Worm (Caenorhabditis elegans) whole organism, young adult: ENCODE results near the gene dmsr-4.

Source experiments
- B0035.1 ChIP-seq: sonication (generic microtip); optimal IDR thresholded peaks from 2 replicates; lab custom pipeline; 2016; ENCODE audit warnings: missing genetic modification characterization, mild to moderate bottlenecking, missing compliant biosample characterization, missing genotype, missing genetic modification reagents
- C06A6.2 ChIP-seq: fragments of 200-800 bp; sonication (Bioruptor generic); conservative IDR thresholded peaks from 2 replicates; pipeline ENCODE4 v1.3.6; 2022; ENCODE audit warnings: missing genetic modification characterization, missing compliant biosample characterization
- C17E4.6 ChIP-seq: fragments of 200-800 bp; sonication (Bioruptor generic); IDR thresholded peaks from 2 replicates; pipeline ENCODE4 v1.3.6; 2022; ENCODE audit warnings: missing genetic modification reagents, missing genetic modification characterization, missing compliant biosample characterization
- D2030.7 ChIP-seq: fragments of 200-800 bp; sonication (Bioruptor generic); IDR thresholded peaks from 2 replicates; pipeline ENCODE4 v1.3.6; 2022; ENCODE audit warnings: missing genetic modification reagents, missing genetic modification characterization, missing compliant biosample characterization
- F49E8.2 ChIP-seq: sonication (generic microtip); optimal IDR thresholded peaks from 3 replicates; lab custom pipeline; 2017; ENCODE audit warnings: missing genetic modification characterization, mild to moderate bottlenecking, missing compliant biosample characterization, antibody characterized with exemption, moderate library complexity; ENCODE audit not compliant: insufficient read depth
- F52B5.7 ChIP-seq: sonication (generic microtip); optimal IDR thresholded peaks from 2 replicates; lab custom pipeline; 2016; ENCODE audit warnings: mild to moderate bottlenecking, missing genetic modification characterization, missing compliant biosample characterization
- F55B11.4 ChIP-seq: sonication (generic microtip); optimal IDR thresholded peaks from 2 replicates; lab custom pipeline; 2016; ENCODE audit warnings: missing compliant biosample characterization, missing genetic modification characterization, borderline replicate concordance; ENCODE audit not compliant: insufficient read depth
- K12H6.12 ChIP-seq: fragments of 200-800 bp; sonication (Bioruptor generic); optimal IDR thresholded peaks from 2 replicates; lab custom pipeline; 2018; ENCODE audit warnings: mild to moderate bottlenecking, missing genetic modification characterization, missing compliant biosample characterization
- T26A5.8 ChIP-seq: sonication (generic microtip); optimal IDR thresholded peaks from 2 replicates; lab custom pipeline; 2016; ENCODE audit warnings: missing genetic modification characterization, missing compliant biosample characterization
- Y53F4B.3 ChIP-seq: fragments of 200-800 bp; sonication (Bioruptor generic); IDR thresholded peaks from 2 replicates; pipeline ENCODE4 v1.3.6; 2022; ENCODE audit warnings: missing genetic modification reagents, missing genetic modification characterization, missing compliant biosample characterization
- Y56A3A.18 ChIP-seq: fragments of 200-800 bp; sonication (Bioruptor generic); IDR thresholded peaks from 2 replicates; pipeline ENCODE4 v1.3.6; 2022; ENCODE audit warnings: missing genetic modification reagents, missing genetic modification characterization, missing compliant biosample characterization
- Y67H2A.10 ChIP-seq: fragments of 200-800 bp; sonication (Bioruptor generic); conservative IDR thresholded peaks from 2 replicates; pipeline ENCODE4 v1.3.6; 2022; ENCODE audit warnings: missing genetic modification reagents, missing genetic modification characterization, missing compliant biosample characterization
- ZK185.1 ChIP-seq: sonication (generic microtip); optimal IDR thresholded peaks from 2 replicates; lab custom pipeline; 2016; ENCODE audit warnings: mild to moderate bottlenecking, missing genetic modification characterization, missing compliant biosample characterization; ENCODE audit not compliant: poor library complexity, severe bottlenecking
- aptf-3 ChIP-seq: fragments of 200-800 bp; sonication (Bioruptor generic); IDR thresholded peaks from 2 replicates; pipeline ENCODE4 v1.3.6; 2022; ENCODE audit warnings: missing genetic modification characterization, missing compliant biosample characterization
- athp-1 ChIP-seq: sonication (generic microtip); optimal IDR thresholded peaks from 2 replicates; lab custom pipeline; 2017; ENCODE audit warnings: mild to moderate bottlenecking, missing genetic modification characterization, missing compliant biosample characterization
- bed-1 ChIP-seq: fragments of 200-800 bp; sonication (Bioruptor generic); IDR thresholded peaks from 2 replicates; pipeline ENCODE4 v1.3.6; 2022; ENCODE audit warnings: missing genetic modification reagents, missing genetic modification characterization, missing compliant biosample characterization
- bed-2 ChIP-seq: fragments of 200-800 bp; sonication (Bioruptor generic); IDR thresholded peaks from 2 replicates; pipeline ENCODE4 v1.3.6; 2022; ENCODE audit warnings: missing genetic modification reagents, missing genetic modification characterization, missing compliant biosample characterization
- ccch-3 ChIP-seq: fragments of 200-800 bp; sonication (Bioruptor generic); optimal IDR thresholded peaks from 2 replicates; lab custom pipeline; 2018; ENCODE audit warnings: mild to moderate bottlenecking, missing genetic modification characterization, missing compliant biosample characterization
- cebp-1 ChIP-seq, 2 experiments: fragments of 200-800 bp in 1 of 2; sonication (Bioruptor generic) in 1 of 2; sonication (generic microtip) in 1 of 2; IDR thresholded peaks in 1 of 2; optimal IDR thresholded peaks in 1 of 2; 2 replicates each; pipeline versions ENCODE4 v1.3.6 to Lab custom; 2017 to 2022; ENCODE audit warnings: missing compliant biosample characterization in 2 of 2, missing genetic modification characterization in 2 of 2, mild to moderate bottlenecking in 1 of 2, missing genetic modification reagents in 1 of 2, moderate library complexity in 1 of 2
- ceh-100 ChIP-seq: fragments of 200-800 bp; sonication (Bioruptor generic); IDR thresholded peaks from 2 replicates; pipeline ENCODE4 v1.3.6; 2022; ENCODE audit warnings: missing genetic modification reagents, missing genetic modification characterization, missing compliant biosample characterization
- ceh-58 ChIP-seq: fragments of 200-800 bp; sonication (Bioruptor generic); IDR thresholded peaks from 2 replicates; pipeline ENCODE4 v1.3.6; 2022; ENCODE audit warnings: missing genetic modification characterization, missing compliant biosample characterization
- die-1 ChIP-seq: sonication (generic microtip); optimal IDR thresholded peaks from 2 replicates; lab custom pipeline; 2016; ENCODE audit warnings: missing genotype, mild to moderate bottlenecking, missing genetic modification characterization, missing compliant biosample characterization
- dpff-1 ChIP-seq: sonication (generic microtip); optimal IDR thresholded peaks from 2 replicates; lab custom pipeline; 2017; ENCODE audit warnings: mild to moderate bottlenecking, missing genetic modification characterization, missing compliant biosample characterization
- efl-1 ChIP-seq: fragments of 150-350 bp; optimal IDR thresholded peaks from 2 replicates; lab custom pipeline; 2014; ENCODE audit warnings: missing biosample characterization, missing genetic modification reagents, missing genetic modification characterization
- lag-1 ChIP-seq: fragments of 200-800 bp; sonication (Bioruptor generic); IDR thresholded peaks from 2 replicates; pipeline ENCODE4 v1.3.6; 2022; ENCODE audit warnings: missing genetic modification reagents, missing genetic modification characterization, missing compliant biosample characterization
- lin-54 ChIP-seq: fragments of 200-800 bp; sonication (Bioruptor generic); optimal IDR thresholded peaks from 2 replicates; lab custom pipeline; 2018; ENCODE audit warnings: mild to moderate bottlenecking, missing genetic modification characterization, missing compliant biosample characterization
- lir-1 ChIP-seq: fragments of 200-800 bp; sonication (Bioruptor generic); conservative IDR thresholded peaks from 2 replicates; pipeline ENCODE4 v1.3.6; 2022; ENCODE audit warnings: missing genetic modification reagents, missing genetic modification characterization, missing compliant biosample characterization
- lsl-1 ChIP-seq: fragments of 200-800 bp; sonication (Bioruptor generic); optimal IDR thresholded peaks from 2 replicates; lab custom pipeline; 2018; ENCODE audit warnings: mild to moderate bottlenecking, missing genetic modification characterization, moderate library complexity, missing compliant biosample characterization
- madf-3 ChIP-seq: fragments of 200-800 bp; sonication (Bioruptor generic); IDR thresholded peaks from 2 replicates; pipeline ENCODE4 v1.3.6; 2022; ENCODE audit warnings: missing genetic modification reagents, missing genetic modification characterization, missing compliant biosample characterization
- madf-8 ChIP-seq: fragments of 200-800 bp; sonication (Bioruptor generic); conservative IDR thresholded peaks from 2 replicates; pipeline ENCODE4 v1.3.6; 2022; ENCODE audit warnings: missing genetic modification reagents, missing genetic modification characterization, missing compliant biosample characterization
- mes-4 ChIP-seq: sonication (generic microtip); optimal IDR thresholded peaks from 2 replicates; lab custom pipeline; 2016; ENCODE audit warnings: missing genotype, missing genetic modification characterization, missing compliant biosample characterization
- nfyb-1 ChIP-seq: fragments of 200-800 bp; sonication (Bioruptor generic); IDR thresholded peaks from 2 replicates; pipeline ENCODE4 v1.3.6; 2022; ENCODE audit warnings: missing genetic modification reagents, missing genetic modification characterization, missing compliant biosample characterization
- nhr-90 ChIP-seq: sonication (generic microtip); optimal IDR thresholded peaks from 2 replicates; lab custom pipeline; 2016; ENCODE audit warnings: missing genotype, mild to moderate bottlenecking, missing genetic modification characterization, missing compliant biosample characterization
- sea-2 ChIP-seq: fragments of 200-800 bp; sonication (Bioruptor generic); IDR thresholded peaks from 2 replicates; pipeline ENCODE4 v1.3.6; 2022; ENCODE audit warnings: missing genetic modification characterization, missing compliant biosample characterization
- snpc-4 ChIP-seq, 5 experiments: fragments of 150-350 bp in 1 of 5; sonication (generic microtip) in 4 of 5; optimal IDR thresholded peaks; 2 replicates each; lab custom pipeline; 2014 to 2018; ENCODE audit warnings: missing genetic modification characterization in 5 of 5, missing biosample characterization in 3 of 5, antibody characterized with exemption in 2 of 5, mild to moderate bottlenecking in 2 of 5, missing compliant biosample characterization in 2 of 5, missing genotype in 2 of 5, moderate library complexity in 2 of 5, missing genetic modification reagents in 1 of 5
- somi-1 ChIP-seq: fragments of 200-800 bp; sonication (Bioruptor generic); optimal IDR thresholded peaks from 2 replicates; lab custom pipeline; 2018; ENCODE audit warnings: mild to moderate bottlenecking, missing genetic modification characterization, missing compliant biosample characterization
- sptf-2 ChIP-seq: fragments of 200-800 bp; sonication (Bioruptor generic); optimal IDR thresholded peaks from 2 replicates; lab custom pipeline; 2018; ENCODE audit warnings: mild to moderate bottlenecking, missing genetic modification characterization, missing compliant biosample characterization
- zim-3 ChIP-seq: sonication (generic microtip); optimal IDR thresholded peaks from 2 replicates; lab custom pipeline; 2017; ENCODE audit warnings: mild to moderate bottlenecking, missing genetic modification characterization, moderate library complexity, missing compliant biosample characterization
- ztf-28 ChIP-seq: fragments of 200-800 bp; sonication (Bioruptor generic); IDR thresholded peaks from 2 replicates; pipeline ENCODE4 v1.3.6; 2022; ENCODE audit warnings: missing genetic modification reagents, missing genetic modification characterization, missing compliant biosample characterization
- ztf-3 ChIP-seq: fragments of 200-800 bp; sonication (Bioruptor generic); optimal IDR thresholded peaks from 2 replicates; lab custom pipeline; 2018; ENCODE audit warnings: mild to moderate bottlenecking, missing genetic modification characterization, missing compliant biosample characterization

Gene dmsr-4

DNA sequence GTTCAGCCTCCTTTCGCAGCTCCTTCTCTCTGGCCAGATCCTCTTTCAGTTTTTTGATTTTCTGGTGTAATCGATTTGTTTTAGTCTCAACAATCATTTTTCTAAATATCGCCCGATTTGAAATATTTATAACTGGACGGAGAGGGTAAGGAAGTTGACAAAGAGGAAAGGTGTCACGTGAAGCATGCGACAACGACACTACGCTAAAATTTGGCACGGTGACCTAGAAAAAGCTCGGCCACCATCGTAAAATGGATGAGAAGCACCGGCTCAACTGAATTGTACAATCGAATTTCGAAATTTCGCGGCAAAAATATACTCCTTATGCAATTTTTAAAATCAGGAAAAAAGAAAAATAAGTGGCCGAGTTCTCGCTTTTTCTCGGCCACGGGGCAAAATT lies 28.4 kb upstream of the dmsr-4 start, which contains the start of gene C03H5.5:
TSS of gene C03H5.5 (minus strand) at position 101 of the 400 bp plus-strand sequence.
- no peak for TF ChIP-seq sea-2 (GFP tag; lab: Robert Waterston, UW)
- no peak for TF ChIP-seq C06A6.2
- TF ChIP-seq snpc-4 (GFP tag; optimal IDR thresholded peaks at IDR 0.05; lab: Kevin White, UChicago): no peak
- no peak for TF ChIP-seq snpc-4 (tag; optimal IDR thresholded peaks at IDR 0.05; lab: Kevin White, UChicago)
- no peak for TF ChIP-seq lin-54 (GFP tag; lab: Kevin White, UChicago)
- no peak for TF ChIP-seq F55B11.4 (tag; lab: Kevin White, UChicago)
- no peak for TF ChIP-seq T26A5.8 (tag; lab: Kevin White, UChicago)
- TF ChIP-seq K12H6.12 (tag; lab: Kevin White, UChicago): no peak
- TF ChIP-seq lir-1 (GFP tag; lab: Robert Waterston, UW): no peak
- TF ChIP-seq mes-4: no peak

- TF ChIP-seq zim-3 (tag; lab: Kevin White, UChicago) (no peak), lag-1 (GFP tag; lab: Robert Waterston, UW) (no peak), cebp-1 (GFP tag; IDR thresholded peaks at IDR 0.05; lab: Robert Waterston, UW) (no peak), cebp-1 (tag; optimal IDR thresholded peaks at IDR 0.05; lab: Kevin White, UChicago) (no peak), ceh-58 (no peak), F52B5.7 (tag; lab: Kevin White, UChicago) (no peak), ztf-28 (GFP tag; lab: Robert Waterston, UW) (no peak), D2030.7 (no peak), nfyb-1 (no peak), K12H6.12 (tag; lab: Kevin White, UChicago) (no peak)
Measured at ce11 chrII:379935-380334, 23.1 kb upstream of the dmsr-4 start, which contains the start of gene C03H5.7. TSS of gene C03H5.7 (plus strand) at chrII:380235.

DNA sequence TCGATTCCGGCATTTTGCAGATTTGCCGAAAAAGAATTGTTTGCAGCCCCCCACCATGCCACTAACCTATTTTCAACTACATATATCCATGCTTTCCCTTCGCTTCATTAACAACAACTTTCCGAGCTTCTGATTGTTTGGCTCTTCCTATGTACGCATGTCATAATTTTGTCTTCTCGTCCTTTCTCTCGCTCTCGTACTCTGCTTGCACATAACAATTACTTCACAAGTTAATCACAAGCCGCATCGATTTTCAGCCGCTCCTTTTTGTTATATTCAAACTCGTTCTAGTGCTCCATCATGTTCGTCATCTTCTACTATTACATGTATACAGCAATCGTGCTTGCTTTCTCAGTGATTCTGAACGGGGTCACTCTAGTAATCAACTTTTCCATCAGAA lies 21.5 kb upstream of the dmsr-4 start, which contains the start of gene C03H5.9:
TSS of gene C03H5.9 (plus strand) at position 301 of the 400 bp plus-strand sequence.
- no peak for TF ChIP-seq Y67H2A.10 (GFP tag; lab: Robert Waterston, UW)
- no peak for TF ChIP-seq bed-1 (GFP tag; lab: Robert Waterston, UW)
- TF ChIP-seq lsl-1: no peak
- no peak for TF ChIP-seq madf-8 (GFP tag; lab: Robert Waterston, UW)
- no peak for TF ChIP-seq bed-2 (GFP tag; lab: Robert Waterston, UW)
- TF ChIP-seq Y53F4B.3 (GFP tag; lab: Robert Waterston, UW): no peak
- TF ChIP-seq dpff-1: no peak
- TF ChIP-seq cebp-1 (GFP tag; IDR thresholded peaks at IDR 0.05; lab: Robert Waterston, UW): no peak
- no peak for TF ChIP-seq cebp-1 (tag; optimal IDR thresholded peaks at IDR 0.05; lab: Kevin White, UChicago)
- TF ChIP-seq T26A5.8 (tag; lab: Kevin White, UChicago): no peak
- no peak for TF ChIP-seq somi-1 (GFP tag; lab: Kevin White, UChicago)
- no peak for TF ChIP-seq efl-1 (GFP tag; lab: Kevin White, UChicago)
- no peak for TF ChIP-seq Y56A3A.18 (GFP tag; lab: Robert Waterston, UW)

DNA sequence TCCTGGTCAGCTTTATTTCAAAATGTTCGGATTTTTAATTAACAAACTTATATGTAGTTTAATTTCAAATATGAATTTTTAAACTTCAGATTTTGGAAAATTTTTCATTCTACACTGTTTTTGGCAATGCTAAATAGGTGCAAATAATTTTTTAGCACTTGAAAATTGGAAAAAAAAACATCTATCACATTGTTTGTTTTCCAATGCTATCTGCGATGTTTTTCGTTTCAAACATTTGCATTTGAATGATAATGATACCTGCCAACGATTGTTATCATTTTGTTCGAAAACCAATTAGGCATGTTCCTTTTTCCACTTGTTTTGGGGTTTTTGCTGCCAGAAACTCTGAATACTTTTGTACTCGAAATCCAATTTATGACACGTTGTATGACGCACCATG lies 18.1 kb upstream of the dmsr-4 start, which contains the start of gene C03H5.4:
TSS of gene C03H5.4 (plus strand) at position 301 of the 400 bp plus-strand sequence.
- TF ChIP-seq lin-54 (GFP tag; lab: Kevin White, UChicago) (no peak), die-1 (no peak), C17E4.6 (GFP tag; lab: Robert Waterston, UW) (no peak), ztf-3 (GFP tag; lab: Kevin White, UChicago) (no peak), ceh-100 (GFP tag; lab: Robert Waterston, UW) (no peak), F49E8.2 (no peak), aptf-3 (GFP tag; lab: Robert Waterston, UW) (no peak), mes-4 (no peak), B0035.1 (tag; lab: Kevin White, UChicago) (no peak), sptf-2 (no peak), ccch-3 (GFP tag; lab: Kevin White, UChicago) (no peak), ZK185.1 (no peak), athp-1 (tag; lab: Kevin White, UChicago) (no peak), madf-3 (GFP tag; lab: Robert Waterston, UW) (no peak), nhr-90 (tag; lab: Kevin White, UChicago) (no peak), dpff-1 (no peak), snpc-4 (GFP tag; optimal IDR thresholded peaks at IDR 0.05; lab: Kevin White, UChicago) (no peak), snpc-4 (tag; optimal IDR thresholded peaks at IDR 0.05; lab: Kevin White, UChicago) (no peak), nfyb-1 (no peak), D2030.7 (no peak)
